Fruit fly (Drosophila melanogaster) whole organism, embryonic: Measurements from ENCODE around the gene Tengl3.
A peak's percentile ranks its signal among the peaks of the same experiment; 100 is the strongest.

Experiments
- Asciz ChIP-seq: fragments of 200-800 bp; sonication (Bioruptor generic); optimal IDR thresholded peaks from 2 replicates; lab custom pipeline; 2017; ENCODE audit warnings: missing biosample characterization, mild to moderate bottlenecking, missing genetic modification characterization, missing genetic modification reagents
- CG10274 ChIP-seq: fragments of 200-800 bp; sonication (Bioruptor generic); optimal IDR thresholded peaks from 3 replicates; lab custom pipeline; 2017; ENCODE audit warnings: missing biosample characterization, mild to moderate bottlenecking, missing genetic modification characterization
- CG11247 ChIP-seq: fragments of 200-800 bp; sonication (Bioruptor generic); IDR thresholded peaks from 2 replicates; pipeline ENCODE4 v1.3.6; 2022; ENCODE audit warnings: missing biosample characterization, missing genetic modification characterization
- CG12104 ChIP-seq: fragments of 200-800 bp; sonication (Bioruptor generic); optimal IDR thresholded peaks from 3 replicates; lab custom pipeline; 2016; ENCODE audit warnings: missing biosample characterization, missing genetic modification characterization
- CG12659 ChIP-seq: fragments of 200-800 bp; sonication (Bioruptor generic); optimal IDR thresholded peaks from 3 replicates; lab custom pipeline; 2017; ENCODE audit warnings: mild to moderate bottlenecking, missing biosample characterization, missing genetic modification reagents, missing genetic modification characterization
- CG14014 ChIP-seq: fragments of 200-800 bp; sonication (Bioruptor generic); IDR thresholded peaks from 2 replicates; pipeline ENCODE4 v1.3.6; 2022; ENCODE audit warnings: missing biosample characterization, missing genetic modification characterization
- CG16815 ChIP-seq: fragments of 200-800 bp; sonication (Bioruptor generic); optimal IDR thresholded peaks from 3 replicates; lab custom pipeline; 2017; ENCODE audit warnings: missing biosample characterization, mild to moderate bottlenecking, missing genetic modification characterization
- CG17385 ChIP-seq: fragments of 200-800 bp; sonication (Bioruptor generic); optimal IDR thresholded peaks from 3 replicates; lab custom pipeline; 2018; ENCODE audit warnings: missing biosample characterization, mild to moderate bottlenecking, missing genetic modification characterization
- CG17912 ChIP-seq: fragments of 200-800 bp; sonication (Bioruptor generic); optimal IDR thresholded peaks from 2 replicates; lab custom pipeline; 2018; ENCODE audit warnings: missing biosample characterization, mild to moderate bottlenecking, missing genetic modification characterization
- CG18764 ChIP-seq: fragments of 200-800 bp; sonication (Bioruptor generic); optimal IDR thresholded peaks from 3 replicates; lab custom pipeline; 2016; ENCODE audit warnings: missing biosample characterization, missing genetic modification characterization
- CG2712 ChIP-seq: fragments of 200-800 bp; optimal IDR thresholded peaks from 3 replicates; lab custom pipeline; 2019; ENCODE audit warnings: missing biosample characterization, mild to moderate bottlenecking, missing genetic modification characterization, moderate library complexity
- CG30020 ChIP-seq: fragments of 200-800 bp; optimal IDR thresholded peaks from 2 replicates; lab custom pipeline; 2019; ENCODE audit warnings: missing biosample characterization, mild to moderate bottlenecking, missing genetic modification characterization, moderate library complexity
- CG34376 ChIP-seq: fragments of 200-800 bp; sonication (Bioruptor generic); optimal IDR thresholded peaks from 2 replicates; lab custom pipeline; 2018; ENCODE audit warnings: missing biosample characterization, mild to moderate bottlenecking, missing genetic modification characterization
- CG34422 ChIP-seq: fragments of 200-800 bp; sonication (Bioruptor generic); IDR thresholded peaks from 3 replicates; pipeline ENCODE4 v1.3.6; 2022; ENCODE audit warnings: missing biosample characterization, missing genetic modification characterization
- CG42726 ChIP-seq: fragments of 200-800 bp; sonication (Bioruptor generic); IDR thresholded peaks from 2 replicates; pipeline ENCODE4 v1.3.6; 2022; ENCODE audit warnings: missing biosample characterization, missing genetic modification characterization; ENCODE audit not compliant: partially characterized antibody
- CG43689 ChIP-seq: fragments of 200-800 bp; sonication (Bioruptor generic); IDR thresholded peaks from 2 replicates; pipeline ENCODE4 v1.3.6; 2022; ENCODE audit warnings: missing biosample characterization, missing genetic modification characterization
- CG4820 ChIP-seq: fragments of 200-800 bp; sonication (Bioruptor generic); optimal IDR thresholded peaks from 3 replicates; lab custom pipeline; 2016; ENCODE audit warnings: missing biosample characterization, missing genetic modification characterization
- CG7556 ChIP-seq: fragments of 200-800 bp; sonication (Bioruptor generic); optimal IDR thresholded peaks from 2 replicates; lab custom pipeline; 2017; ENCODE audit warnings: missing biosample characterization, mild to moderate bottlenecking, missing genetic modification characterization
- CG7963 ChIP-seq: fragments of 200-800 bp; sonication (Bioruptor generic); IDR thresholded peaks from 3 replicates; pipeline ENCODE4 v1.3.6; 2022; ENCODE audit warnings: missing biosample characterization, missing genetic modification characterization; ENCODE audit not compliant: partially characterized antibody
- CG8089 ChIP-seq: fragments of 200-800 bp; sonication (Bioruptor generic); optimal IDR thresholded peaks from 3 replicates; lab custom pipeline; 2016; ENCODE audit warnings: missing biosample characterization, missing genetic modification characterization
- D19A ChIP-seq: fragments of 200-800 bp; optimal IDR thresholded peaks from 3 replicates; lab custom pipeline; 2019; ENCODE audit warnings: missing biosample characterization, mild to moderate bottlenecking, missing genetic modification characterization, moderate library complexity
- Dip3 ChIP-seq: fragments of 200-800 bp; sonication (Bioruptor generic); optimal IDR thresholded peaks from 3 replicates; lab custom pipeline; 2016; ENCODE audit warnings: missing biosample characterization, missing genetic modification characterization
- Dll ChIP-seq: fragments of 200-800 bp; sonication (Bioruptor generic); IDR thresholded peaks from 4 replicates; pipeline ENCODE4 v1.3.6; 2022; ENCODE audit warnings: missing biosample characterization, missing genetic modification characterization; ENCODE audit not compliant: partially characterized antibody
- E2f2 ChIP-seq: fragments of 200-800 bp; sonication (Bioruptor generic); IDR thresholded peaks from 2 replicates; pipeline ENCODE4 v1.3.6; 2022; ENCODE audit warnings: missing biosample characterization, missing genetic modification characterization
- ERR ChIP-seq: fragments of 200-800 bp; sonication (Bioruptor generic); optimal IDR thresholded peaks from 2 replicates; lab custom pipeline; 2016; ENCODE audit warnings: missing biosample characterization, missing genetic modification characterization
- Ets97D ChIP-seq: fragments of 200-800 bp; sonication (Bioruptor generic); optimal IDR thresholded peaks from 3 replicates; lab custom pipeline; 2016; ENCODE audit warnings: missing biosample characterization, missing genetic modification characterization
- Gug ChIP-seq: fragments of 200-800 bp; sonication (Bioruptor generic); IDR thresholded peaks from 4 replicates; pipeline ENCODE4 v1.3.6; 2022; ENCODE audit warnings: missing biosample characterization, missing genetic modification characterization
- HHEX ChIP-seq: fragments of 200-800 bp; sonication (Bioruptor generic); optimal IDR thresholded peaks from 3 replicates; lab custom pipeline; 2017; ENCODE audit warnings: missing biosample characterization, mild to moderate bottlenecking, missing genetic modification characterization, missing genetic modification reagents
- Hr39 ChIP-seq: fragments of >200 bp; optimal IDR thresholded peaks from 2 replicates; lab custom pipeline; 2017
- Meics ChIP-seq: fragments of 200-800 bp; sonication (Bioruptor generic); optimal IDR thresholded peaks from 2 replicates; lab custom pipeline; 2017; ENCODE audit warnings: missing biosample characterization, mild to moderate bottlenecking, missing genetic modification characterization
- Vsx1 ChIP-seq: fragments of 200-800 bp; sonication (Bioruptor generic); optimal IDR thresholded peaks from 2 replicates; lab custom pipeline; 2017; ENCODE audit warnings: missing biosample characterization, mild to moderate bottlenecking, missing genetic modification characterization, missing genetic modification reagents
- amos ChIP-seq: fragments of 200-800 bp; sonication (Bioruptor generic); IDR thresholded peaks from 2 replicates; pipeline ENCODE4 v1.3.6; 2022; ENCODE audit warnings: missing biosample characterization, missing genetic modification characterization; ENCODE audit not compliant: partially characterized antibody
- cg ChIP-seq: fragments of 200-800 bp; sonication (Bioruptor generic); optimal IDR thresholded peaks from 3 replicates; lab custom pipeline; 2019; ENCODE audit warnings: missing biosample characterization, mild to moderate bottlenecking, missing genetic modification characterization, moderate library complexity
- chif ChIP-seq, 2 experiments: fragments of 200-800 bp; sonication (Bioruptor generic); optimal IDR thresholded peaks; 3 replicates each; lab custom pipeline; 2016; ENCODE audit warnings: missing biosample characterization in 2 of 2, missing genetic modification characterization in 2 of 2
- cwo ChIP-seq: fragments of 200-800 bp; sonication (Bioruptor generic); optimal IDR thresholded peaks from 3 replicates; lab custom pipeline; 2017; ENCODE audit warnings: missing biosample characterization, missing genetic modification characterization, mild to moderate bottlenecking, moderate library complexity, missing genetic modification reagents
- dysf ChIP-seq: fragments of 200-800 bp; sonication (Bioruptor generic); IDR thresholded peaks from 3 replicates; pipeline ENCODE4 v1.3.6; 2022; ENCODE audit warnings: missing biosample characterization, missing genetic modification characterization
- ewg ChIP-seq: fragments of 200-800 bp; sonication (Bioruptor generic); optimal IDR thresholded peaks from 3 replicates; lab custom pipeline; 2017; ENCODE audit warnings: mild to moderate bottlenecking, missing biosample characterization, missing genetic modification reagents, missing genetic modification characterization
- fd96Cb ChIP-seq: fragments of 200-800 bp; sonication (Bioruptor generic); optimal IDR thresholded peaks from 2 replicates; lab custom pipeline; 2018; ENCODE audit warnings: missing biosample characterization, mild to moderate bottlenecking, missing genetic modification characterization, moderate library complexity
- ftz-f1 ChIP-seq: fragments of 200-800 bp; sonication (Bioruptor generic); optimal IDR thresholded peaks from 2 replicates; lab custom pipeline; 2016; ENCODE audit warnings: missing biosample characterization, missing genetic modification characterization
- grau ChIP-seq: fragments of 200-800 bp; optimal IDR thresholded peaks from 3 replicates; lab custom pipeline; 2019; ENCODE audit warnings: missing biosample characterization, mild to moderate bottlenecking, missing genetic modification characterization, moderate library complexity
- lola ChIP-seq, 3 experiments: fragments of >200 bp in 2 of 3; fragments of 200-800 bp in 1 of 3; sonication (Bioruptor generic) in 1 of 3; optimal IDR thresholded peaks; 2 replicates each; lab custom pipeline; 2017 to 2019; ENCODE audit warnings: missing biosample characterization in 3 of 3, missing genetic modification characterization in 3 of 3, mild to moderate bottlenecking in 1 of 3, moderate library complexity in 1 of 3
- nmo ChIP-seq: fragments of 200-800 bp; sonication (Bioruptor generic); optimal IDR thresholded peaks from 2 replicates; lab custom pipeline; 2018; ENCODE audit warnings: missing biosample characterization, mild to moderate bottlenecking, missing genetic modification characterization, moderate library complexity
- onecut ChIP-seq: fragments of 200-800 bp; sonication (Bioruptor generic); IDR thresholded peaks from 2 replicates; pipeline ENCODE4 v1.3.6; 2022; ENCODE audit warnings: missing biosample characterization, missing genetic modification characterization
- sc ChIP-seq, 3 experiments: fragments of >200 bp in 2 of 3; fragments of 200-800 bp in 1 of 3; sonication (Bioruptor generic) in 1 of 3; optimal IDR thresholded peaks; 2 replicates in 2 of 3; 3 replicates in 1 of 3; lab custom pipeline; 2017; ENCODE audit warnings: mild to moderate bottlenecking in 1 of 3, missing biosample characterization in 1 of 3, missing genetic modification characterization in 1 of 3, missing genetic modification reagents in 1 of 3
- schlank ChIP-seq: fragments of 200-800 bp; sonication (Bioruptor generic); optimal IDR thresholded peaks from 2 replicates; lab custom pipeline; 2018; ENCODE audit warnings: missing biosample characterization, mild to moderate bottlenecking, missing genetic modification characterization
- slou ChIP-seq: fragments of 200-800 bp; sonication (Bioruptor generic); optimal IDR thresholded peaks from 3 replicates; lab custom pipeline; 2016; ENCODE audit warnings: missing biosample characterization, missing genetic modification characterization
- tgo ChIP-seq: fragments of 200-800 bp; sonication (Bioruptor generic); IDR thresholded peaks from 3 replicates; pipeline ENCODE4 v1.3.6; 2022; ENCODE audit warnings: missing biosample characterization, missing genetic modification characterization
- tna ChIP-seq: fragments of 200-800 bp; sonication (Bioruptor generic); IDR thresholded peaks from 2 replicates; pipeline ENCODE4 v1.3.6; 2022; ENCODE audit warnings: missing biosample characterization, missing genetic modification characterization; ENCODE audit not compliant: partially characterized antibody
- vnd ChIP-seq: fragments of 200-800 bp; sonication (Bioruptor generic); IDR thresholded peaks from 3 replicates; pipeline ENCODE4 v1.3.6; 2022; ENCODE audit warnings: missing biosample characterization, missing genetic modification characterization; ENCODE audit not compliant: partially characterized antibody
- z ChIP-seq: fragments of 200-800 bp; sonication (Bioruptor generic); IDR thresholded peaks from 3 replicates; pipeline ENCODE4 v1.3.6; 2022; ENCODE audit warnings: missing biosample characterization, missing genetic modification characterization

The Tengl3 gene

DNA sequence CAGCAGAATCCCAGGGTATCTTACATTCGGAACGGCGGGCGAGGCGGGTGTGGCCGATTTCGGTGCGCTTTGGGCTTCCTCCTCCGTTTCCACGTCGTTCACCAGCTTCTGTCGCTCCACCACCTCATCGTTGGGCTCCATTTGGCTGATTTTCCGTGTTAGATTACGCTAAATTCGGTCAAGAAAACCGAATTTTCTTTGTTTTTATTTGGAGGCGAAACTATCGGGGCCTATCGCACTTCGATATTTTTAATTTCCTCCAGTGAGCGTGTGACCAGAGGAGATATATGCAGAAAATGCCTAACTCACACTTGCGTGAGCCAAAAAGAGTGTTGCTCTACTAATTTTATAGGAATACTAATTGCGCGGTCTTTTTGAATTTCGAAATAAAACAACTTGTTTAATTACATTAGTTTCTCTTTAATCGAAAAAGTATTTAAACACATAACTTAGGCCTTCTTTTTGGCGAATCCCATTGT, 45.9 kb downstream of the Tengl3 start, which contains the start of gene CG10874 (continued):
- TF ChIP-seq tna (no peak), CG30020 (tag; lab: Kevin White, UChicago) (peak; percentile 17), HHEX (GFP tag; lab: Kevin White, UChicago) (no peak), nmo (GFP tag; lab: Kevin White, UChicago) (peak; percentile 56), slou (GFP tag; lab: Kevin White, UChicago) (peak; percentile 34), grau (peak; percentile 10), CG12104 (no peak), cwo (no peak), CG16815 (GFP tag; lab: Kevin White, UChicago) (no peak), CG11247 (GFP tag; lab: Robert Waterston, UW) (no peak), lola (GFP tag; optimal IDR thresholded peaks at IDR 0.05; lab: Kevin White, UChicago) (no peak), cg (GFP tag; lab: Kevin White, UChicago) (no peak), Ets97D (peak; percentile 78), Dll (GFP tag; lab: Robert Waterston, UW) (no peak), CG17385 (no peak), schlank (no peak), Gug (GFP tag; lab: Robert Waterston, UW) (no peak), z (GFP tag; lab: Robert Waterston, UW) (no peak), CG2712 (peak; percentile 52), Vsx1 (GFP tag; lab: Kevin White, UChicago) (no peak), Meics (no peak), CG8089 (no peak), CG4820 (GFP tag; lab: Kevin White, UChicago) (no peak), ERR (GFP tag; lab: Kevin White, UChicago) (no peak), CG7556 (GFP tag; lab: Kevin White, UChicago) (no peak), dysf (GFP tag; lab: Robert Waterston, UW) (no peak), chif (GFP tag; optimal IDR thresholded peaks at IDR 0.05; lab: Kevin White, UChicago) (no peak), CG34376 (GFP tag; lab: Kevin White, UChicago) (no peak), amos (GFP tag; lab: Robert Waterston, UW) (no peak), Asciz (GFP tag; lab: Kevin White, UChicago) (no peak), CG34422 (GFP tag; lab: Robert Waterston, UW) (no peak), CG17912 (no peak), CG10274 (GFP tag; lab: Kevin White, UChicago) (no peak), D19A (tag; lab: Kevin White, UChicago) (no peak), E2f2 (GFP tag; lab: Robert Waterston, UW) (no peak), CG12659 (GFP tag; lab: Kevin White, UChicago) (peak; percentile 12), onecut (GFP tag; lab: Robert Waterston, UW) (no peak), CG14014 (no peak), Hr39 (lab: Kevin White, UChicago) (no peak), vnd (GFP tag; lab: Robert Waterston, UW) (no peak), sc (optimal IDR thresholded peaks at IDR 0.05; lab: Kevin White, UChicago) (no peak), sc (GFP tag; optimal IDR thresholded peaks at IDR 0.05; lab: Kevin White, UChicago) (no peak), CG43689 (GFP tag; lab: Robert Waterston, UW) (no peak), tgo (GFP tag; lab: Robert Waterston, UW) (no peak), fd96Cb (tag; lab: Kevin White, UChicago) (no peak), CG42726 (GFP tag; lab: Robert Waterston, UW) (no peak), CG7963 (GFP tag; lab: Robert Waterston, UW) (no peak), CG18764 (peak; percentile 98), ewg (no peak), ftz-f1 (no peak), Dip3 (GFP tag; lab: Kevin White, UChicago) (no peak)
